Fruit fly (Drosophila melanogaster): Measurements from ENCODE around the gene CG4576.

Gene CG4576

dm6 chr3R:15857189-15857767 lies 31.7 kb downstream of the CG4576 start, which contains the start of gene Hmt-1:
Gene Hmt-1 (minus strand): TSS chr3R:15857470.
- no peak for TF ChIP-seq Crg-1 (GFP tag; optimal IDR thresholded peaks at IDR 0.05)
- TF ChIP-seq Mnt (GFP tag; optimal IDR thresholded peaks at IDR 0.05) = no peak
- peak; percentile 10 for TF ChIP-seq tj (GFP tag; optimal IDR thresholded peaks at IDR 0.05)
- no peak for TF ChIP-seq CG33017 (tag; optimal IDR thresholded peaks at IDR 0.05)
- peak; percentile 34 for TF ChIP-seq bab1 (GFP tag; optimal IDR thresholded peaks at IDR 0.05)
- no peak for TF ChIP-seq pad (GFP tag; optimal IDR thresholded peaks at IDR 0.05)
- TF ChIP-seq Hr96 (GFP tag; optimal IDR thresholded peaks at IDR 0.05) = no peak
- no peak for TF ChIP-seq CG11617 (GFP tag; optimal IDR thresholded peaks at IDR 0.05)
- TF ChIP-seq kay (GFP tag; ENCODE audit: borderline replicate concordance) = no peak
- TF ChIP-seq CG7045 (GFP tag; optimal IDR thresholded peaks at IDR 0.05) = no peak
- TF ChIP-seq Clk (GFP tag; optimal IDR thresholded peaks at IDR 0.05) = no peak
- TF ChIP-seq cnc (optimal IDR thresholded peaks at IDR 0.05) = peak; percentile 29 to 68
- peak; percentile 9 for TF ChIP-seq toe (GFP tag; optimal IDR thresholded peaks at IDR 0.05)

- no peak for TF ChIP-seq CG5204 (GFP tag; optimal IDR thresholded peaks at IDR 0.05)
- no peak for TF ChIP-seq bab1 (GFP tag; optimal IDR thresholded peaks at IDR 0.05)
- TF ChIP-seq Hr96 (GFP tag; optimal IDR thresholded peaks at IDR 0.05) = no peak
- no peak for TF ChIP-seq CG1620 (GFP tag; optimal IDR thresholded peaks at IDR 0.05)
- TF ChIP-seq Crg-1 (GFP tag; optimal IDR thresholded peaks at IDR 0.05) = no peak
- TF ChIP-seq Clk (GFP tag; optimal IDR thresholded peaks at IDR 0.05) = no peak
- no peak for TF ChIP-seq Mnt (GFP tag; optimal IDR thresholded peaks at IDR 0.05)
- TF ChIP-seq CG11617 (GFP tag; optimal IDR thresholded peaks at IDR 0.05) = no peak
- TF ChIP-seq CG14711 (tag; optimal IDR thresholded peaks at IDR 0.05) = no peak
- TF ChIP-seq ovo (GFP tag; optimal IDR thresholded peaks at IDR 0.05) = no peak
- TF ChIP-seq tj (GFP tag; optimal IDR thresholded peaks at IDR 0.05) = no peak
- no peak for TF ChIP-seq pad (GFP tag; optimal IDR thresholded peaks at IDR 0.05)
- TF ChIP-seq kay (GFP tag; ENCODE audit: borderline replicate concordance) = no peak
Observed at dm6 chr3R:15859896-15860295, 34.3 kb downstream of the CG4576 start, which contains the start of gene CG9632. Gene CG9632 (plus strand): TSS chr3R:15860196.

- TF ChIP-seq bab1 (GFP tag; optimal IDR thresholded peaks at IDR 0.05) (peak; percentile 39), pad (GFP tag; optimal IDR thresholded peaks at IDR 0.05) (no peak), tj (GFP tag; optimal IDR thresholded peaks at IDR 0.05) (peak; percentile 90), CG11617 (GFP tag; optimal IDR thresholded peaks at IDR 0.05) (no peak), CG7101 (tag; optimal IDR thresholded peaks at IDR 0.05) (no peak), Crg-1 (GFP tag; optimal IDR thresholded peaks at IDR 0.05) (no peak)
Observed at dm6 chr3R:15872829-15873440, 47.4 kb downstream of the CG4576 start.

dm6 chr3R:15875611-15876010 lies 50.1 kb downstream of the CG4576 start, which contains the start of gene CG31183:
Gene CG31183 (minus strand): TSS chr3R:15875939.
- TF ChIP-seq CG7045 (GFP tag; optimal IDR thresholded peaks at IDR 0.05) (no peak), toe (GFP tag; optimal IDR thresholded peaks at IDR 0.05) (no peak), Mnt (GFP tag; optimal IDR thresholded peaks at IDR 0.05) (peak; percentile 12), CG1620 (GFP tag; optimal IDR thresholded peaks at IDR 0.05) (no peak), tj (GFP tag; optimal IDR thresholded peaks at IDR 0.05) (peak; percentile 31), CG11617 (GFP tag; optimal IDR thresholded peaks at IDR 0.05) (no peak), CG14711 (tag; optimal IDR thresholded peaks at IDR 0.05) (no peak)
